Worm (Caenorhabditis elegans): ENCODE results near the gene F42A9.11.

DNA sequence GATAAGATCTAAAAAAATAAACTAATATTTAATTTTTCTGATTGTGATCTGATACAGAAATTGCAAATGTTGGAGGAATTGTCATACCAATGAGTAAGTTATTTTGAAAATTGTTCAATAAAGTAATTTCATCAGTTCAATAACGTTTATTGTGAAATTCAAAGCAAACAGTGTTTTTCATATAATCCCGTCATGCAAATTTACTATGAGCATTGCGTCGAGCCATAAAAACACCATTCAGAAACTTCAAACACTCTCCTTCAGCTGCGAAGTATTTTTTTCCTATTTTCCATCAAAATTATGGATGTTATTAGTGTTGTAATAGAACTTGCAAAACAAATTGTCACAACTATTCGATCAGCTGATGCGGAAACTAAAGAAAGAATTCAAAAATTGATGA, 24.4 kb downstream of the F42A9.11 start, which contains the start of gene C49C8.8:
- TF ChIP-seq klf-2 (GFP tag; conservative IDR thresholded peaks at IDR 0.05): no peak
- TF ChIP-seq ztf-29 (GFP tag; IDR thresholded peaks at IDR 0.05): no peak
- TF ChIP-seq ref-1 (GFP tag; conservative IDR thresholded peaks at IDR 0.05): no peak
- no peak for TF ChIP-seq cog-1 (tag; optimal IDR thresholded peaks at IDR 0.05)
- TF ChIP-seq T22C8.4 (GFP tag; IDR thresholded peaks at IDR 0.05): no peak
- no peak for TF ChIP-seq flt-1 (GFP tag; IDR thresholded peaks at IDR 0.05)
